Worm (Caenorhabditis elegans) whole organism, L4/young adult: ENCODE data around the gene R08E3.3.

Experiments
- W03F9.2 ChIP-seq: fragments of 150-350 bp; optimal IDR thresholded peaks from 2 replicates; lab custom pipeline; 2014; ENCODE audit warnings: missing biosample characterization, missing genetic modification characterization
- dao-5 ChIP-seq: sonication (generic microtip); optimal IDR thresholded peaks from 2 replicates; lab custom pipeline; 2016; ENCODE audit warnings: missing genotype, missing genetic modification characterization, moderate library complexity, missing compliant biosample characterization
- him-1 ChIP-seq: sonication (generic microtip); optimal IDR thresholded peaks from 2 replicates; lab custom pipeline; 2016; ENCODE audit warnings: missing genotype, missing genetic modification reagents, missing genetic modification characterization, missing compliant biosample characterization

Gene R08E3.3

DNA sequence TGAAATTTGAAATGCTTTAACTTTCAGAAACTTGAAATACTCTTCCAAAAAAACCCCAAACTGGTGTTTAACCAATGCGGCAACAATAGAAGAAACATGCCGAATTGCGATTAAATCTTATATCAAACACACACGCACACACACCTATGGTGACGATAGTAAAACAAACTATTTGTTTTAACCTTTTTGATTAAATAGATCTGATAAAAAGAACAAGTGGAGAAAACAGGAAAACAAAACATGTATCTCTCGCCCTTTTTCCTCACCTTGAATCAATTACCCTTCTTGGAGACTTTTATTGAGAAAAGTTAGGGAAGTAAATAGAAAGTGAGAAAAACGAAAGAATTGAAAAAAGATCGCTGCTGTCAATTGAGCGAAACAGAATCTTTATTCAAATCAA lies 43.0 kb downstream of the R08E3.3 start:
- TF ChIP-seq dao-5 (no peak), W03F9.2 (no peak), him-1 (tag; lab: Kevin White, UChicago) (no peak)

DNA sequence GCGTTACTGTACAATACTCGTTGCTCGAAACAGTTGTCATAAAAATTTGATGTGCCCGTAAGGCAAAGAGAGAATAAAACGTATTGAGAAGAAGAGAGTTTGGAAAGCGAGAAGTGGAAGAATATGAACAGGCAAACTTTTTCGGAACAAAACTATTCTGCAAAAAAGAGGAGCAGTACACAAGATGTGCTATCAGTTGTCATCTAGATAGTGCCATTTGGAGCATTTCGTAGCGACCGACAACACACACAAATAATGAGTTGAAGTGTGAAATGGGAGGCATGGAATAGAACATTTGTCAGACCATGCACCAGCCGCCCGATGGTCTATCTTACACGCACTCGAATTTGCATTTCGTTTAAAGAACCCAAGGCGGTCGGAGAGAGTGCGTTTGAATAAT lies 43.7 kb downstream of the R08E3.3 start:
- TF ChIP-seq dao-5, result no peak
- TF ChIP-seq him-1 (tag; lab: Kevin White, UChicago), result no peak
- TF ChIP-seq W03F9.2, result no peak

DNA sequence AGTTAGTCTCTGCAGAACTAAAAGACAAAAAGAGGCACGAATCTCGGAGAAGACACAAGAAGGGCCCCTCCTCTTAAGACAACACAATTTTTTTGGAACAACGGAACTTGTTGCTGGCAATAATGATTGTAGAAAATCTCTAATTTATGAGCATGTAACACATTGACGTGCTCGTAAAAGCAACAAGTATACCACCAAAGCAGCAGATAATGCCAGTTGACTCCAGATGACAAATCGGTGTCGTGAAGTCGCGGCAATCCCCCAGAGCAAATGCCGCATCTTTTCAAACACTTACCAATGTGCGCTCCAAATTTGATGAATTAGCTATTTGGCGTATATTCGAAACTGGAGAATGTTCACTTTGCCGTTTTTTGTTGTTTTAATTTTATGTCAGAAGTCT lies 45.8 kb downstream of the R08E3.3 start:
- no peak for TF ChIP-seq him-1 (tag; lab: Kevin White, UChicago)
- TF ChIP-seq W03F9.2, result no peak
- TF ChIP-seq dao-5, result no peak

DNA sequence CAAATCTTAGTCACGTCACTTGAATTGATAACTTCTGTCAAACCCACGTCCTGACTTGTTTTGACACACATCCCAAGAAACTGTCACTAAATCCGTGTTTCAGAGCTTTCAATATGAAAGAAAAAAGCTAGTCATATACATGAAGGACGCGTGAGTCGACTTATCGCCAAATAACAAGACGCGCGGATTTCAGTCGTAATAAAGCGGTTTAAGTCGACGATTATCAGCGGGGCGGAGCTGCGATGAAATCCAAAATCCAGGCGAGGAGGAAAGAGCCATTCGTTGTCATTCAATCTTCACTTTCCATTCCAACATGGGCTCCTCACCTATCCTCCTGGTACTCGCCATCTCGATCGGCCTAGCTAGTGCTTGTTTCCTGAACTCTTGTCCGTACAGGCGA lies 47.4 kb downstream of the R08E3.3 start, which contains the start of gene ntc-1:
ntc-1 (plus strand) TSS at position 301 of the 400 bp plus-strand sequence.
- TF ChIP-seq dao-5, result no peak
- no peak for TF ChIP-seq W03F9.2
- no peak for TF ChIP-seq him-1 (tag; lab: Kevin White, UChicago)

DNA sequence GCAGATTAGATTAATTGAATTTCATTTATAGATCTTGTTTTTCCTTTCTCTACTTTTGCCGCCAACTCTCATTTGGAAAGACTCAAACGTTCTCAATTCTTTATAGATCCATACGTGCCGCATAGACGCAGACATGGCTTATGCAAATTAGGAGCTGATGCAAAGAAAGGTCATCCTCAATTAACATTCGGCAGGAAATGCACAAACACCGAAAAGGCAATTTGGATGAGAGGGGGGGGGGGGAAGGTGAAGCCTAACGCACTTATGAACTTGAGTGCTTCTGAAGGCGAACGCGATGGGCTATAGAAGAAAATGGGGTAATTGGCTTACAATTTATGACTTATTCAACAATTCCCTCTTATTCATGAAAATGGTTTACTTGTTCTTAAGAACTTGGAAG lies 51.2 kb downstream of the R08E3.3 start:
- TF ChIP-seq W03F9.2 (no peak), him-1 (tag; lab: Kevin White, UChicago) (no peak), dao-5 (no peak)

DNA sequence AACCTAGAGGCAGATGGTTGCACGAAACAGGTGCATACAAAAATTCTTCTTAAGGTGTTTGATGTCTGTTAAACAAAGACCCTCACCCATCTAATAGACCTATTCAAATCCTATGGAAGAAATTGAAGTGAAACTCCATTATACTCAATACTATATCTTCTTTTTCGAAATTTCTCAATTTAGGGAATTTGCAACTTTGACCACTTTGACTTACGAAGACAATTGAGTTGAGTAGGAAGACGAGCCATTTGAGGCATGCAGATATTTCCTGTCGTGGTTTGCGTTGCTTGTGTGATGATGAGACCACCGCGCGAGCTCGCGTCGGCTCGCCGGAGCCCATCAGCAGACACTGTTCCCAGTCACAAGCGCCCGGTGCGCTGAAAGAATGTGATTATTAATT lies 52.3 kb downstream of the R08E3.3 start:
- no peak for TF ChIP-seq W03F9.2
